Worm (Caenorhabditis elegans) whole organism, early embryonic: ENCODE data around the gene gop-1.

ENCODE experiments used
- B0310.2 ChIP-seq: sonication (generic microtip); optimal IDR thresholded peaks from 2 replicates; lab custom pipeline; 2016; ENCODE audit warnings: mild to moderate bottlenecking, missing genetic modification characterization, missing compliant biosample characterization
- aly-1 ChIP-seq: sonication (generic microtip); optimal IDR thresholded peaks from 2 replicates; lab custom pipeline; 2016; ENCODE audit warnings: missing genetic modification characterization, missing compliant biosample characterization
- ama-1 ChIP-seq: fragments of 150-350 bp; optimal IDR thresholded peaks from 2 replicates; lab custom pipeline; 2014
- ceh-13 ChIP-seq: fragments of 200-800 bp; sonication (Bioruptor generic); optimal IDR thresholded peaks from 2 replicates; lab custom pipeline; 2018; ENCODE audit warnings: mild to moderate bottlenecking, missing genetic modification characterization, missing compliant biosample characterization
- ceh-36 ChIP-seq: sonication (generic microtip); optimal IDR thresholded peaks from 2 replicates; lab custom pipeline; 2016; ENCODE audit warnings: missing genetic modification characterization, inconsistent platforms, missing compliant biosample characterization
- flt-1 ChIP-seq: fragments of 200-800 bp; sonication (Bioruptor generic); IDR thresholded peaks from 2 replicates; pipeline ENCODE4 v1.3.6; 2022; ENCODE audit warnings: missing genetic modification characterization, missing compliant biosample characterization
- hmg-4 ChIP-seq: fragments of 200-800 bp; sonication (Bioruptor generic); optimal IDR thresholded peaks from 2 replicates; lab custom pipeline; 2018; ENCODE audit warnings: mild to moderate bottlenecking, missing genetic modification characterization, missing compliant biosample characterization
- pes-1 ChIP-seq: fragments of 200-800 bp; sonication (Bioruptor generic); IDR thresholded peaks from 2 replicates; pipeline ENCODE4 v1.3.6; 2022; ENCODE audit warnings: missing genetic modification reagents, missing genetic modification characterization, missing compliant biosample characterization
- scrt-1 ChIP-seq: fragments of 200-800 bp; sonication (Bioruptor generic); IDR thresholded peaks from 2 replicates; pipeline ENCODE4 v1.3.6; 2022; ENCODE audit warnings: missing genetic modification characterization, missing compliant biosample characterization
- tbx-11 ChIP-seq: fragments of 200-800 bp; sonication (Bioruptor generic); IDR thresholded peaks from 2 replicates; pipeline ENCODE4 v1.3.6; 2022; ENCODE audit warnings: missing genetic modification characterization, missing compliant biosample characterization
- tbx-37 ChIP-seq: fragments of 200-800 bp; sonication (Bioruptor generic); conservative IDR thresholded peaks from 2 replicates; pipeline ENCODE4 v1.3.6; 2022; ENCODE audit warnings: missing genetic modification reagents, missing genetic modification characterization, missing compliant biosample characterization
- tra-4 ChIP-seq: sonication (generic microtip); optimal IDR thresholded peaks from 2 replicates; lab custom pipeline; 2017; ENCODE audit warnings: missing genetic modification characterization, missing compliant biosample characterization

DNA sequence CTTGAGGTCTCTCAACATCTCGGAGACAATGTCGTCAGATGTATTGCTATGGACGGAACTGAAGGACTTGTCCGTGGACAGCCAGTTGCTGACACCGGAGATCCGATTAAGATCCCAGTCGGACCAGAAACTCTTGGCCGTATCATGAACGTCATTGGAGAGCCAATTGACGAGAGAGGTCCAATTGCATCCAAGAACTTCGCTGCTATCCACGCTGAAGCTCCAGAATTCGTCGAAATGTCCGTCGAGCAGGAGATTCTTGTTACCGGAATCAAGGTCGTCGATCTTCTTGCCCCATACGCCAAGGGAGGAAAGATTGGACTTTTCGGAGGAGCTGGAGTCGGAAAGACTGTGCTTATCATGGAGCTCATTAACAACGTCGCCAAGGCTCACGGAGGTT is 25.4 kb upstream of the gop-1 start:
- TF ChIP-seq ama-1 (lab: Kevin White, UChicago) (no peak), aly-1 (tag; lab: Kevin White, UChicago) (no peak), hmg-4 (GFP tag; lab: Kevin White, UChicago) (no peak), ceh-13 (GFP tag; lab: Kevin White, UChicago) (no peak), tbx-11 (no peak), tra-4 (tag; lab: Kevin White, UChicago) (no peak), B0310.2 (no peak), flt-1 (no peak), scrt-1 (GFP tag; lab: Robert Waterston, UW) (no peak), ceh-36 (tag; lab: Kevin White, UChicago) (no peak), pes-1 (GFP tag; lab: Robert Waterston, UW) (no peak), tbx-37 (GFP tag; lab: Robert Waterston, UW) (no peak)
